Worm (Caenorhabditis elegans): ENCODE data around the gene fkh-3.

ce11 chrX:13444267-13444666 is 21.0 kb upstream of the fkh-3 start:
- TF ChIP-seq fos-1 (tag; optimal IDR thresholded peaks at IDR 0.05): no peak
- no peak for TF ChIP-seq nhr-77 (tag; optimal IDR thresholded peaks at IDR 0.05)
- no peak for TF ChIP-seq ztf-11 (tag; optimal IDR thresholded peaks at IDR 0.05)
- no peak for TF ChIP-seq skn-1 (tag; optimal IDR thresholded peaks at IDR 0.05)
- TF ChIP-seq blmp-1 (tag; optimal IDR thresholded peaks at IDR 0.05; ENCODE audit: insufficient read depth): no peak
- no peak for TF ChIP-seq nhr-237 (tag; optimal IDR thresholded peaks at IDR 0.05)
- no peak for TF ChIP-seq unc-62 (GFP tag; optimal IDR thresholded peaks at IDR 0.05)
- no peak for TF ChIP-seq mdl-1 (tag; optimal IDR thresholded peaks at IDR 0.05)
- no peak for TF ChIP-seq elt-3 (tag; optimal IDR thresholded peaks at IDR 0.05)
- no peak for TF ChIP-seq nhr-21 (tag; optimal IDR thresholded peaks at IDR 0.05)
- no peak for TF ChIP-seq nhr-12 (tag; optimal IDR thresholded peaks at IDR 0.05)
- no peak for TF ChIP-seq zag-1 (tag; optimal IDR thresholded peaks at IDR 0.05)
- TF ChIP-seq snpc-4 (tag; optimal IDR thresholded peaks at IDR 0.05): no peak
- no peak for TF ChIP-seq ama-1 (optimal IDR thresholded peaks at IDR 0.05)

All from whole organism, L2 larva.